Fruit fly (Drosophila melanogaster) whole organism, embryonic: ENCODE data around the gene CG8630.

Experiments used
- CG14050 ChIP-seq: fragments of 200-800 bp; sonication (Bioruptor generic); IDR thresholded peaks from 3 replicates; pipeline ENCODE4 v1.3.6; 2022; ENCODE audit warnings: missing biosample characterization, missing genetic modification characterization
- CG6272 ChIP-seq: fragments of 200-800 bp; sonication (Bioruptor generic); IDR thresholded peaks from 2 replicates; pipeline ENCODE4 v1.3.6; 2022; ENCODE audit warnings: missing biosample characterization, missing genetic modification characterization

DNA sequence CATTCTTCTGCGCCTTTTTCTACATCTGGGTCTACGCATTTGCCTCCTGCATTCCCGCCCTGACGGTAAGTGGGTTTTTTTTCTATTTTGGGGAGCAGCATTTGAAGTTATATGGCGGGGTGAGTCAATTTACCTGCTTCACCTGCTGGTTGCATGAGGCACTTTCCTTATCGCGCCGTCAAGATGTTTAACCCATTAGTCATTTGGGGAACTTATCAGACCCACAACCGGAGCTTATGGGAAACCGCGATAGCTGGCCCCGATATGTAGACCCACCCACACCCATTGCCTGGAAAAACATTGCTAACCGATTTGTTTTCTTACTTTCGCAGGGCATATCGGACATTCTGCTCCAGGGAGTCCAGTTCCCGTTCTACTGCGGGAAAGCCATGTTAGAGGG lies 17.8 kb upstream of the CG8630 start:
- TF ChIP-seq CG6272 (GFP tag; lab: Robert Waterston, UW): no peak
- no peak for TF ChIP-seq CG14050
